Fruit fly (Drosophila melanogaster): ENCODE results near the gene CG43390.
A peak's percentile ranks its signal among the peaks of the same experiment; 100 is the strongest.

The CG43390 gene

DNA sequence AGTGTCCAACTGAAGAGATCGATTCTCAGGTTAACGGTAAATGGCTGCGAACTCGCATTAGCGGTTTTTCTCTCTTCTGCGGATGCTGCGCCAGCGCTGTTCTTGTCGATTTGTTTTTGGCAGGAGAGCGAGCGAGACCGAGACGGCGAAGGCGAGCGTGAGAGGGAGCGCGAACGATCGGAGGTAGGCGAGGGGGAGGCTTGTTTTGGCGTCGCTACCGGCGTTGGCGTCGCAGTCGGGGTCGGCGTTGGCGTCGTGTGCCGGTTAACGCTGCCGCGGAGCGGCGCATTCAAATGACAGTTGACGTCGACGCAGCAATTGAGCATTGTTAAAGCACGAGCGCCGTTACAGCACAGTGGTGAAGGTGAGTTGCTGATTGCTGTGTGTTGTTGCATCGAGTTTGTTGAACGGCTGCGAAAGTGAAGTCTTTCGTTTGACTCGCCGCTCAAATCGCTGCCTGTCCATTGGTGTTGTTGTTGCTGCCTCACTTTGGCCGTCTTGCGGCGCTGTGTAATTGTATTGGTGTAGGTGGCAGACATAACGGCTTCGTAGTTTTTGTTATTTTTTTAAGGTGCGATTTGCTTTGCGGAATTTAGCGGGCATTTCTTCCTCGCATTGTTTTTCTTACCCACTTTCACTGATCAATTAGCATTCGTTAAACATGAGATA lies 7.2 kb upstream of the CG43390 start (continued):
- TF ChIP-seq HLH4C (GFP tag; IDR thresholded peaks at IDR 0.05; ENCODE audit: partially characterized antibody) (peak; percentile 55; the same call in 2 of the 3 replicates), oc (tag; optimal IDR thresholded peaks at IDR 0.05) (peak; percentile 38), CG11723 (GFP tag; optimal IDR thresholded peaks at IDR 0.05) (no peak), CG6813 (GFP tag; optimal IDR thresholded peaks at IDR 0.05) (peak; percentile 20), CG4424 (GFP tag; optimal IDR thresholded peaks at IDR 0.05) (no peak), gce (GFP tag; IDR thresholded peaks at IDR 0.05) (peak; percentile 36; the same call in 1 of the 3 replicates), ERR (GFP tag; optimal IDR thresholded peaks at IDR 0.05) (no peak), Eip74EF (GFP tag; optimal IDR thresholded peaks at IDR 0.05) (peak in 1 of 2 experiments; percentile 45), CHES-1-like (GFP tag; optimal IDR thresholded peaks at IDR 0.05) (peak; percentile 25), CG15479 (GFP tag; optimal IDR thresholded peaks at IDR 0.05) (peak; percentile 86), CG8478 (optimal IDR thresholded peaks at IDR 0.05) (peak; percentile 75), CG9215 (GFP tag; IDR thresholded peaks at IDR 0.05) (0 out of 2 replicates have a peak, but pooled peaks have one; percentile 4), Blimp-1 (GFP tag; optimal IDR thresholded peaks at IDR 0.05) (peak; percentile 83), CG8765 (GFP tag; IDR thresholded peaks at IDR 0.05) (peak; percentile 34; the same call in 1 of the 2 replicates), CG11247 (GFP tag; IDR thresholded peaks at IDR 0.05) (no peak), z (GFP tag; IDR thresholded peaks at IDR 0.05) (peak; percentile 42; the same call in 1 of the 3 replicates), Bgb (GFP tag; IDR thresholded peaks at IDR 0.05; ENCODE audit: partially characterized antibody) (peak; percentile 37; the same call in 1 of the 2 replicates), D (optimal IDR thresholded peaks at IDR 0.05) (peak; percentile 68), D (GFP tag; optimal IDR thresholded peaks at IDR 0.05) (no peak), cad (GFP tag; optimal IDR thresholded peaks at IDR 0.05) (no peak), hb (GFP tag; IDR thresholded peaks at IDR 0.05; ENCODE audit: partially characterized antibody) (no peak), Pdp1 (GFP tag; optimal IDR thresholded peaks at IDR 0.05) (peak in 1 of 2 experiments; percentile 69), inv (GFP tag; IDR thresholded peaks at IDR 0.05; ENCODE audit: partially characterized antibody) (0 out of 2 replicates have a peak, but pooled peaks have one; percentile 21), sug (tag; optimal IDR thresholded peaks at IDR 0.05) (no peak), hkb (optimal IDR thresholded peaks at IDR 0.05) (no peak), hkb (GFP tag; IDR thresholded peaks at IDR 0.05) (peak; percentile 16; the same call in 1 of the 2 replicates), pfk (GFP tag; optimal IDR thresholded peaks at IDR 0.05) (no peak), CG34224 (GFP tag; IDR thresholded peaks at IDR 0.05; ENCODE audit: partially characterized antibody) (0 out of 3 replicates have a peak, but pooled peaks have one; percentile 20), CG3163 (GFP tag; optimal IDR thresholded peaks at IDR 0.05) (peak; percentile 88), CG1832 (GFP tag; optimal IDR thresholded peaks at IDR 0.05) (peak; percentile 90), Hr78 (GFP tag; optimal IDR thresholded peaks at IDR 0.05) (peak in 1 of 2 experiments; percentile 92), GATAe (GFP tag; conservative IDR thresholded peaks at IDR 0.05) (no peak), CG1792 (GFP tag; optimal IDR thresholded peaks at IDR 0.05) (no peak), CG13894 (tag; optimal IDR thresholded peaks at IDR 0.05) (no peak), Trl (optimal IDR thresholded peaks at IDR 0.05) (peak; percentile 39 to 55), Trl (GFP tag; optimal IDR thresholded peaks at IDR 0.05) (no peak), H2.0 (GFP tag; IDR thresholded peaks at IDR 0.05) (no peak), odd (GFP tag; optimal IDR thresholded peaks at IDR 0.05) (peak; percentile 15), CG4360 (GFP tag; IDR thresholded peaks at IDR 0.05) (peak; percentile 88), nau (GFP tag; optimal IDR thresholded peaks at IDR 0.05) (no peak), CG34422 (GFP tag; IDR thresholded peaks at IDR 0.05) (peak; percentile 76; the same call in 1 of the 3 replicates), Med (GFP tag) (peak; percentile 78), CG11456 (GFP tag; IDR thresholded peaks at IDR 0.05) (0 out of 3 replicates have a peak, but pooled peaks have one; percentile 56), Deaf1 (tag; optimal IDR thresholded peaks at IDR 0.05) (peak; percentile 44), CG16813 (GFP tag; IDR thresholded peaks at IDR 0.05; ENCODE audit: partially characterized antibody) (peak; percentile 21; the same call in 1 of the 3 replicates), CG3847 (GFP tag; IDR thresholded peaks at IDR 0.05) (0 out of 2 replicates have a peak, but pooled peaks have one; percentile 9), cg (GFP tag; optimal IDR thresholded peaks at IDR 0.05) (peak; percentile 18), Stat92E (GFP tag; optimal IDR thresholded peaks at IDR 0.05) (peak in 1 of 3 experiments; percentile 43)
